Fruit fly (Drosophila melanogaster) whole organism: ENCODE measurements around the gene CG17778.
"Not testable (repeated sequence)": the region's sequence is repeated elsewhere in the genome, so short reads cannot be mapped to it uniquely, and the experiment has no call there.

Source experiments
- EcR ChIP-seq, 2 experiments: fragments of >200 bp; optimal IDR thresholded peaks; 2 replicates each; lab custom pipeline; 2017; ENCODE audit warnings: missing biosample characterization in 2 of 2, missing genetic modification characterization in 2 of 2, missing genetic modification reagents in 2 of 2
- pan ChIP-seq: fragments of >200 bp; optimal IDR thresholded peaks from 2 replicates; lab custom pipeline; 2017
- psq ChIP-seq: fragments of >200 bp; optimal IDR thresholded peaks from 2 replicates; lab custom pipeline; 2017

DNA sequence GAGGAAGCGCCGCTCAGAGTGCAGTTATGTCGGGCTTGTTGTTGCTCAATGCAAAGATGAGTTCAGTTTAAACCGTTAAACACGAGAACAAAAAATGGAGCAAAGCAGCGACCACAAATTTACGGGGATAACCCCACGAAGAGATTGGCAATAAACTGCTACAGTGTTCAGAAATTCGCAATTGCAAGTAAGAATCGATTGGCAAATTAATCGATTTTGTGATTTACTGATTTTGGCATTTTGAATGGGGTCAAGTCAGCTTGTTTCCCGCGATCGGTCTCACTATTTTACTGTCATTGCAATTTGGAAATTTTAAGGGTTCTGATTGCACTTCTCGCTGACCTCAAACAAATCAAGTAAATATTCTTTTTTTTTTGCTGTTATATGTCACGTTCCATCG lies 12.8 kb upstream of the CG17778 start, which contains the start of gene CG3176:
- TF ChIP-seq EcR (GFP tag; optimal IDR thresholded peaks at IDR 0.05; lab: Kevin White, UChicago); pan; psq: not testable (repeated sequence)
